Fruit fly (Drosophila melanogaster) whole organism, wandering third instar larva: ENCODE results near the gene repo.

Source experiments
- CG32264 ChIP-seq: fragments of 200-800 bp; sonication (Bioruptor generic); optimal IDR thresholded peaks from 2 replicates; lab custom pipeline; 2016; ENCODE audit warnings: missing biosample characterization, missing genetic modification characterization
- CG9705 ChIP-seq: fragments of 200-800 bp; sonication (Bioruptor generic); optimal IDR thresholded peaks from 2 replicates; lab custom pipeline; 2018; ENCODE audit warnings: missing biosample characterization, mild to moderate bottlenecking, missing genetic modification characterization
- CrebA ChIP-seq: fragments of 200-800 bp; sonication (Bioruptor generic); optimal IDR thresholded peaks from 2 replicates; lab custom pipeline; 2016; ENCODE audit warnings: missing biosample characterization, mild to moderate bottlenecking, missing genetic modification characterization, borderline replicate concordance
- Dfd ChIP-seq: fragments of >200 bp; optimal IDR thresholded peaks from 2 replicates; lab custom pipeline; 2017; ENCODE audit warnings: missing biosample characterization, missing genetic modification characterization
- Dif ChIP-seq: fragments of 200-275, 200-300 bp; sonication (Bioruptor generic); optimal IDR thresholded peaks from 2 replicates; lab custom pipeline; 2018; ENCODE audit warnings: missing biosample characterization, missing genetic modification characterization; ENCODE audit not compliant: partially characterized antibody
- HLH106 ChIP-seq: fragments of 200-800 bp; optimal IDR thresholded peaks from 3 replicates; lab custom pipeline; 2019; ENCODE audit warnings: missing biosample characterization, mild to moderate bottlenecking, missing genetic modification characterization, moderate library complexity
- Hnf4 ChIP-seq: fragments of 200-800 bp; sonication (Bioruptor generic); optimal IDR thresholded peaks from 2 replicates; lab custom pipeline; 2016; ENCODE audit warnings: missing biosample characterization, mild to moderate bottlenecking, missing genetic modification characterization
- Hr78 ChIP-seq: fragments of >200 bp; optimal IDR thresholded peaks from 2 replicates; lab custom pipeline; 2017; ENCODE audit warnings: missing biosample characterization, missing genetic modification characterization
- Hr83 ChIP-seq: fragments of 200-300 bp; sonication (Bioruptor generic); optimal IDR thresholded peaks from 2 replicates; lab custom pipeline; 2016; ENCODE audit warnings: missing biosample characterization, mild to moderate bottlenecking, missing genetic modification characterization, moderate library complexity; ENCODE audit not compliant: poor library complexity, severe bottlenecking
- Jra ChIP-seq: sonication (Bioruptor generic); optimal IDR thresholded peaks from 2 replicates; lab custom pipeline; 2016; ENCODE audit warnings: missing biosample characterization, missing genetic modification characterization
- Mio ChIP-seq: sonication (Bioruptor generic); optimal IDR thresholded peaks from 2 replicates; lab custom pipeline; 2016; ENCODE audit warnings: missing biosample characterization, missing genetic modification characterization
- Myc ChIP-seq: fragments of >200 bp; optimal IDR thresholded peaks from 2 replicates; lab custom pipeline; 2017
- N ChIP-seq: fragments of >200 bp; optimal IDR thresholded peaks from 2 replicates; lab custom pipeline; 2018; ENCODE audit warnings: missing biosample characterization, missing external identifiers, missing genetic modification characterization
- OdsH ChIP-seq: fragments of 200-800 bp; sonication (Bioruptor generic); optimal IDR thresholded peaks from 2 replicates; lab custom pipeline; 2016; ENCODE audit warnings: missing biosample characterization, mild to moderate bottlenecking, missing genetic modification characterization
- Rel ChIP-seq, 2 experiments: fragments of 200-800 bp; sonication (Bioruptor generic) in 1 of 2; optimal IDR thresholded peaks; 2 replicates in 1 of 2; 3 replicates in 1 of 2; lab custom pipeline; 2016 to 2019; ENCODE audit warnings: mild to moderate bottlenecking in 2 of 2, missing biosample characterization in 2 of 2, missing genetic modification characterization in 2 of 2, moderate library complexity in 1 of 2
- Vsx2 ChIP-seq: fragments of 200-300, 225-300 bp; sonication (Bioruptor generic); optimal IDR thresholded peaks from 2 replicates; lab custom pipeline; 2018; ENCODE audit warnings: missing biosample characterization, missing genetic modification characterization; ENCODE audit not compliant: partially characterized antibody
- br ChIP-seq: fragments of 200-800 bp; sonication (Bioruptor generic); optimal IDR thresholded peaks from 2 replicates; lab custom pipeline; 2016; ENCODE audit warnings: missing biosample characterization, missing genetic modification characterization
- brk ChIP-seq: fragments of 200-800 bp; sonication (Bioruptor generic); optimal IDR thresholded peaks from 2 replicates; lab custom pipeline; 2016; ENCODE audit warnings: missing biosample characterization, mild to moderate bottlenecking, missing genetic modification characterization
- dl ChIP-seq, 2 experiments: fragments of 175-275, 200-275 bp in 1 of 2; fragments of 200-275 bp in 1 of 2; sonication (Bioruptor generic); optimal IDR thresholded peaks; lab custom pipeline; 2018; ENCODE audit warnings: mild to moderate bottlenecking in 2 of 2, missing biosample characterization in 2 of 2, missing genetic modification characterization in 2 of 2, moderate library complexity in 2 of 2; ENCODE audit not compliant: partially characterized antibody in 2 of 2, insufficient read depth in 1 of 2
- dmrt93B ChIP-seq: fragments of 200-800 bp; sonication (Bioruptor generic); optimal IDR thresholded peaks from 2 replicates; lab custom pipeline; 2018; ENCODE audit warnings: missing biosample characterization, mild to moderate bottlenecking, missing genetic modification characterization
- dsf ChIP-seq: sonication (Bioruptor generic); optimal IDR thresholded peaks from 2 replicates; lab custom pipeline; 2016; ENCODE audit warnings: missing biosample characterization, missing genetic modification characterization, borderline replicate concordance
- ey ChIP-seq: fragments of 200-800 bp; sonication (Bioruptor generic); optimal IDR thresholded peaks from 2 replicates; lab custom pipeline; 2016; ENCODE audit warnings: missing biosample characterization, missing genetic modification characterization
- foxo ChIP-seq, 2 experiments: fragments of 200-800 bp; sonication (Bioruptor generic); optimal IDR thresholded peaks; 2 replicates in 1 of 2; 3 replicates in 1 of 2; lab custom pipeline; 2016 to 2017; ENCODE audit warnings: missing biosample characterization in 2 of 2, missing genetic modification characterization in 2 of 2
- fru ChIP-seq: fragments of 200-800 bp; sonication (Bioruptor generic); optimal IDR thresholded peaks from 3 replicates; lab custom pipeline; 2016; ENCODE audit warnings: missing biosample characterization, mild to moderate bottlenecking, missing genetic modification characterization
- h ChIP-seq: fragments of 200-800 bp; sonication (Bioruptor generic); optimal IDR thresholded peaks from 3 replicates; lab custom pipeline; 2016; ENCODE audit warnings: missing biosample characterization, mild to moderate bottlenecking, missing genetic modification characterization
- lola ChIP-seq: fragments of >200 bp; optimal IDR thresholded peaks from 2 replicates; lab custom pipeline; 2017; ENCODE audit warnings: missing biosample characterization, missing genetic modification characterization
- pan ChIP-seq: fragments of >200 bp; optimal IDR thresholded peaks from 2 replicates; lab custom pipeline; 2017
- psq ChIP-seq: fragments of 200-800 bp; sonication (Bioruptor generic); optimal IDR thresholded peaks from 3 replicates; lab custom pipeline; 2017; ENCODE audit warnings: missing biosample characterization, mild to moderate bottlenecking, missing genetic modification characterization, moderate library complexity
- rgr ChIP-seq: fragments of 200-800 bp; sonication (Bioruptor generic); optimal IDR thresholded peaks from 3 replicates; lab custom pipeline; 2016; ENCODE audit warnings: missing biosample characterization, mild to moderate bottlenecking, missing genetic modification characterization
- sage ChIP-seq: fragments of 200-800 bp; sonication (Bioruptor generic); optimal IDR thresholded peaks from 2 replicates; lab custom pipeline; 2016; ENCODE audit warnings: missing biosample characterization, mild to moderate bottlenecking, missing genetic modification characterization
- sv ChIP-seq: fragments of 200-800 bp; sonication (Bioruptor generic); optimal IDR thresholded peaks from 3 replicates; lab custom pipeline; 2016; ENCODE audit warnings: missing biosample characterization, missing genetic modification characterization
- usp ChIP-seq: fragments of >200 bp; optimal IDR thresholded peaks from 2 replicates; lab custom pipeline; 2017; ENCODE audit warnings: missing biosample characterization, missing genetic modification characterization
- woc ChIP-seq: sonication (Bioruptor generic); optimal IDR thresholded peaks from 2 replicates; lab custom pipeline; 2016; ENCODE audit warnings: missing biosample characterization, mild to moderate bottlenecking, missing genetic modification characterization

repo gene

dm6 chr3R:18274328-18275098, 38.5 kb downstream of the repo start, which contains the start of the genes Vps39 and eIF1A (continued):
- TF ChIP-seq brk (GFP tag; lab: Kevin White, UChicago) (no peak), dsf (GFP tag; lab: Kevin White, UChicago) (no peak)

- TF ChIP-seq rgr (peak; percentile 10), HLH106 (peak; percentile 19), Dif (GFP tag; lab: Kevin White, UChicago) (peak; percentile 92), Rel (GFP tag; optimal IDR thresholded peaks at IDR 0.05; lab: Kevin White, UChicago) (peak; percentile 35), Rel (tag; optimal IDR thresholded peaks at IDR 0.05; lab: Kevin White, UChicago) (peak; percentile 96), brk (GFP tag; lab: Kevin White, UChicago) (no peak), dl (GFP tag; optimal IDR thresholded peaks at IDR 0.05; lab: Kevin White, UChicago; ENCODE audit: insufficient read depth in 1 of 2, partially characterized antibody in 2 of 2) (peak; percentile 79 to 92), foxo (GFP tag; optimal IDR thresholded peaks at IDR 0.05; lab: Kevin White, UChicago) (peak in 1 of 2 experiments; percentile 42), usp (no peak), woc (GFP tag; lab: Kevin White, UChicago) (no peak), sage (GFP tag; lab: Kevin White, UChicago) (peak; percentile 30), psq (GFP tag; lab: Kevin White, UChicago) (peak; percentile 38)
These were observed 39.3 kb downstream of the repo start for dm6 chr3R:18275113-18275782.

- no peak for TF ChIP-seq OdsH (GFP tag; lab: Kevin White, UChicago)
- TF ChIP-seq dsf (GFP tag; lab: Kevin White, UChicago): no peak
- no peak for TF ChIP-seq Vsx2 (GFP tag; lab: Kevin White, UChicago)
- no peak for TF ChIP-seq brk (GFP tag; lab: Kevin White, UChicago)
- no peak for TF ChIP-seq Rel (GFP tag; optimal IDR thresholded peaks at IDR 0.05; lab: Kevin White, UChicago)
- TF ChIP-seq Rel (tag; optimal IDR thresholded peaks at IDR 0.05; lab: Kevin White, UChicago): no peak
- TF ChIP-seq CG32264 (GFP tag; lab: Kevin White, UChicago): no peak
- TF ChIP-seq CG9705: no peak
- no peak for TF ChIP-seq Mio (GFP tag; lab: Kevin White, UChicago)
- no peak for TF ChIP-seq rgr
- no peak for TF ChIP-seq Hr83
- TF ChIP-seq Hnf4: no peak
- no peak for TF ChIP-seq Dif (GFP tag; lab: Kevin White, UChicago)
- no peak for TF ChIP-seq Myc
- TF ChIP-seq pan (lab: Kevin White, UChicago): no peak
- no peak for TF ChIP-seq CrebA (GFP tag; lab: Kevin White, UChicago)
- no peak for TF ChIP-seq N (GFP tag; lab: Kevin White, UChicago)
- TF ChIP-seq dmrt93B (GFP tag; lab: Kevin White, UChicago): no peak
These were observed 40.7 kb downstream of the repo start for dm6 chr3R:18276688-18277087.

- no peak for TF ChIP-seq sage (GFP tag; lab: Kevin White, UChicago)
- no peak for TF ChIP-seq Rel (GFP tag; optimal IDR thresholded peaks at IDR 0.05; lab: Kevin White, UChicago)
- TF ChIP-seq Rel (tag; optimal IDR thresholded peaks at IDR 0.05; lab: Kevin White, UChicago): peak; percentile 61
- no peak for TF ChIP-seq br (GFP tag; lab: Kevin White, UChicago)
- TF ChIP-seq Jra (GFP tag; lab: Kevin White, UChicago): no peak
- TF ChIP-seq Hr83: no peak
- peak; percentile 79 for TF ChIP-seq h (GFP tag; lab: Kevin White, UChicago)
- no peak for TF ChIP-seq CrebA (GFP tag; lab: Kevin White, UChicago)
These were observed 41.4 kb downstream of the repo start for dm6 chr3R:18277406-18277805.

- peak; percentile 53 for TF ChIP-seq Dif (GFP tag; lab: Kevin White, UChicago)
- TF ChIP-seq Mio (GFP tag; lab: Kevin White, UChicago): no peak
- TF ChIP-seq Hnf4: no peak
- TF ChIP-seq ey (GFP tag; lab: Kevin White, UChicago): peak; percentile 25
- no peak for TF ChIP-seq pan (lab: Kevin White, UChicago)
- no peak for TF ChIP-seq brk (GFP tag; lab: Kevin White, UChicago)
- TF ChIP-seq dl (GFP tag; optimal IDR thresholded peaks at IDR 0.05; lab: Kevin White, UChicago; ENCODE audit: insufficient read depth in 1 of 2, partially characterized antibody in 2 of 2): no peak
- no peak for TF ChIP-seq CrebA (GFP tag; lab: Kevin White, UChicago)
- no peak for TF ChIP-seq Vsx2 (GFP tag; lab: Kevin White, UChicago)
- TF ChIP-seq N (GFP tag; lab: Kevin White, UChicago): no peak
- TF ChIP-seq lola: no peak
- TF ChIP-seq foxo (GFP tag; optimal IDR thresholded peaks at IDR 0.05; lab: Kevin White, UChicago): peak in 1 of 2 experiments; percentile 13
- peak; percentile 34 for TF ChIP-seq rgr
- peak; percentile 5 for TF ChIP-seq Hr83
- TF ChIP-seq dsf (GFP tag; lab: Kevin White, UChicago): no peak
- no peak for TF ChIP-seq Jra (GFP tag; lab: Kevin White, UChicago)
- TF ChIP-seq CG9705: no peak
- TF ChIP-seq Myc: no peak
- no peak for TF ChIP-seq woc (GFP tag; lab: Kevin White, UChicago)
- no peak for TF ChIP-seq CG32264 (GFP tag; lab: Kevin White, UChicago)
- no peak for TF ChIP-seq sage (GFP tag; lab: Kevin White, UChicago)
- no peak for TF ChIP-seq HLH106
- peak; percentile 66 for TF ChIP-seq h (GFP tag; lab: Kevin White, UChicago)
- no peak for TF ChIP-seq usp
- TF ChIP-seq fru (GFP tag; lab: Kevin White, UChicago): no peak
- TF ChIP-seq sv (GFP tag; lab: Kevin White, UChicago): no peak
- no peak for TF ChIP-seq Dfd
- no peak for TF ChIP-seq Hr78 (GFP tag; lab: Kevin White, UChicago)
These were observed 43.5 kb downstream of the repo start, which contains the start of gene CG7142 for dm6 chr3R:18279494-18279893. Gene CG7142 (minus strand): TSS chr3R:18279522.
